Worm (Caenorhabditis elegans) whole organism, L1 larva: ENCODE results near the gene F07C6.4.

Experiments used
- C04F5.9 ChIP-seq: sonication (generic microtip); optimal IDR thresholded peaks from 2 replicates; lab custom pipeline; 2016; ENCODE audit warnings: missing genetic modification characterization, missing compliant biosample characterization
- ama-1 ChIP-seq: fragments of 150-350 bp; optimal IDR thresholded peaks from 2 replicates; lab custom pipeline; 2014
- ceh-82 ChIP-seq, 3 experiments: fragments of 150-350 bp in 1 of 3; sonication (generic microtip) in 2 of 3; optimal IDR thresholded peaks; 2 replicates each; lab custom pipeline; 2014 to 2017; ENCODE audit warnings: missing biosample characterization in 3 of 3, missing genetic modification characterization in 3 of 3
- ceh-90 ChIP-seq: sonication (generic microtip); optimal IDR thresholded peaks from 2 replicates; lab custom pipeline; 2016; ENCODE audit warnings: missing genetic modification characterization, missing compliant biosample characterization
- dpl-1 ChIP-seq, 3 experiments: fragments of 150-350 bp in 2 of 3; sonication (generic microtip) in 1 of 3; optimal IDR thresholded peaks; 2 replicates each; lab custom pipeline; 2014 to 2017; ENCODE audit warnings: missing biosample characterization in 3 of 3, missing genetic modification characterization in 3 of 3, missing genetic modification reagents in 3 of 3
- dsc-1 ChIP-seq: sonication (generic microtip); optimal IDR thresholded peaks from 2 replicates; lab custom pipeline; 2016; ENCODE audit warnings: mild to moderate bottlenecking, missing genetic modification characterization, missing compliant biosample characterization
- efl-1 ChIP-seq, 4 experiments: fragments of 150-350 bp; optimal IDR thresholded peaks in 3 of 4; peaks in 1 of 4; 1 replicate in 1 of 4; 2 replicates in 3 of 4; lab custom pipeline; 2014; ENCODE audit warnings: missing biosample characterization in 2 of 4, missing genetic modification characterization in 2 of 4, missing genetic modification reagents in 2 of 4
- efl-3 ChIP-seq: fragments of 200-800 bp; sonication (Bioruptor generic); optimal IDR thresholded peaks from 2 replicates; lab custom pipeline; 2018; ENCODE audit warnings: mild to moderate bottlenecking, missing genetic modification characterization, missing compliant biosample characterization
- egl-27 ChIP-seq, 2 experiments: fragments of 150-350 bp in 1 of 2; sonication (generic microtip); optimal IDR thresholded peaks; 3 replicates each; lab custom pipeline; 2017 to 2018; ENCODE audit warnings: missing biosample characterization in 2 of 2, missing genetic modification characterization in 2 of 2, missing genetic modification reagents in 2 of 2
- fkh-8 ChIP-seq: sonication (generic microtip); optimal IDR thresholded peaks from 2 replicates; lab custom pipeline; 2016; ENCODE audit warnings: mild to moderate bottlenecking, missing genetic modification characterization, missing compliant biosample characterization
- irx-1 ChIP-seq: sonication (generic microtip); optimal IDR thresholded peaks from 2 replicates; lab custom pipeline; 2016; ENCODE audit warnings: missing genetic modification characterization, missing compliant biosample characterization
- isw-1 ChIP-seq: fragments of 200-800 bp; sonication (Bioruptor generic); IDR thresholded peaks from 2 replicates; pipeline ENCODE4 v1.3.6; 2022; ENCODE audit warnings: missing genetic modification characterization, missing compliant biosample characterization
- lin-14 ChIP-seq: fragments of 200-800 bp; sonication (Bioruptor generic); optimal IDR thresholded peaks from 2 replicates; lab custom pipeline; 2018; ENCODE audit warnings: mild to moderate bottlenecking, missing genetic modification characterization, moderate library complexity, missing compliant biosample characterization
- lin-15B ChIP-seq: fragments of 150-350 bp; sonication (generic microtip); optimal IDR thresholded peaks from 3 replicates; lab custom pipeline; 2014; ENCODE audit warnings: missing biosample characterization, missing genetic modification characterization
- lin-35 ChIP-seq, 2 experiments: fragments of 150-350 bp; optimal IDR thresholded peaks; 2 replicates each; lab custom pipeline; 2014; ENCODE audit warnings: missing biosample characterization in 2 of 2, missing genetic modification characterization in 2 of 2, missing genetic modification reagents in 2 of 2
- lin-39 ChIP-seq: fragments of 150-350 bp; optimal IDR thresholded peaks from 2 replicates; lab custom pipeline; 2014; ENCODE audit warnings: missing biosample characterization, missing genetic modification reagents, missing genetic modification characterization
- lsy-2 ChIP-seq, 2 experiments: fragments of 150-350 bp; optimal IDR thresholded peaks; 2 replicates each; lab custom pipeline; 2014; ENCODE audit warnings: missing biosample characterization in 2 of 2, missing genetic modification characterization in 2 of 2
- mdl-1 ChIP-seq, 2 experiments: fragments of 150-350 bp; optimal IDR thresholded peaks; 2 replicates each; lab custom pipeline; 2014 to 2017; ENCODE audit warnings: missing biosample characterization in 2 of 2, missing genetic modification characterization in 2 of 2, inconsistent platforms in 1 of 2
- mef-2 ChIP-seq: fragments of 150-350 bp; optimal IDR thresholded peaks from 2 replicates; lab custom pipeline; 2014; ENCODE audit warnings: missing biosample characterization, missing genetic modification characterization
- mep-1 ChIP-seq: fragments of 150-350 bp; optimal IDR thresholded peaks from 2 replicates; lab custom pipeline; 2014; ENCODE audit warnings: missing biosample characterization, missing genetic modification characterization
- nhr-11 ChIP-seq: fragments of 150-350 bp; optimal IDR thresholded peaks from 2 replicates; lab custom pipeline; 2014; ENCODE audit warnings: missing biosample characterization, missing genetic modification characterization
- nhr-47 ChIP-seq: sonication (generic microtip); optimal IDR thresholded peaks from 2 replicates; lab custom pipeline; 2016; ENCODE audit warnings: mild to moderate bottlenecking, missing genetic modification characterization, moderate library complexity, missing compliant biosample characterization
- nhr-71 ChIP-seq: sonication (generic microtip); optimal IDR thresholded peaks from 2 replicates; lab custom pipeline; 2016; ENCODE audit warnings: mild to moderate bottlenecking, missing genetic modification characterization, moderate library complexity, missing compliant biosample characterization
- nhr-84 ChIP-seq: sonication (generic microtip); optimal IDR thresholded peaks from 2 replicates; lab custom pipeline; 2017; ENCODE audit warnings: missing biosample characterization, missing genetic modification characterization
- rnt-1 ChIP-seq: sonication (generic microtip); optimal IDR thresholded peaks from 2 replicates; lab custom pipeline; 2016; ENCODE audit warnings: mild to moderate bottlenecking, missing genetic modification characterization, moderate library complexity, missing compliant biosample characterization
- snu-23 ChIP-seq: sonication (generic microtip); optimal IDR thresholded peaks from 2 replicates; lab custom pipeline; 2016; ENCODE audit warnings: missing genetic modification characterization, missing compliant biosample characterization
- sup-37 ChIP-seq: fragments of 200-800 bp; sonication (Bioruptor generic); optimal IDR thresholded peaks from 2 replicates; lab custom pipeline; 2018; ENCODE audit warnings: mild to moderate bottlenecking, missing genetic modification characterization, missing compliant biosample characterization
- tbx-2 ChIP-seq: sonication (generic microtip); optimal IDR thresholded peaks from 2 replicates; lab custom pipeline; 2016; ENCODE audit warnings: missing genetic modification characterization, missing compliant biosample characterization
- unc-130 ChIP-seq: fragments of 150-350 bp; optimal IDR thresholded peaks from 2 replicates; lab custom pipeline; 2017; ENCODE audit warnings: missing biosample characterization, missing genetic modification characterization, inconsistent platforms
- unc-86 ChIP-seq: sonication (generic microtip); optimal IDR thresholded peaks from 2 replicates; lab custom pipeline; 2016; ENCODE audit warnings: missing genetic modification characterization, missing compliant biosample characterization
- vab-15 ChIP-seq: sonication (generic microtip); optimal IDR thresholded peaks from 2 replicates; lab custom pipeline; 2017; ENCODE audit warnings: missing genotype, mild to moderate bottlenecking, missing genetic modification characterization, missing compliant biosample characterization

F07C6.4 gene

ce11 chrIV:12845596-12845995 is 39.9 kb downstream of the F07C6.4 start, which contains the start of gene txt-19:
TSS of gene txt-19 (plus strand) at chrIV:12845899.
- TF ChIP-seq efl-1 (optimal IDR thresholded peaks at IDR 0.05; lab: Kevin White, UChicago) (peak; percentile 6 to 14), efl-1 (GFP tag; optimal IDR thresholded peaks at IDR 0.05 in 1 of 2; lab: Kevin White, UChicago) (no peak), nhr-84 (no peak), lsy-2 (tag; optimal IDR thresholded peaks at IDR 0.05; lab: Kevin White, UChicago) (peak in 1 of 2 experiments; percentile 39), ama-1 (lab: Kevin White, UChicago) (no peak), nhr-71 (tag; lab: Kevin White, UChicago) (peak; percentile 31), ceh-82 (tag; optimal IDR thresholded peaks at IDR 0.05; lab: Kevin White, UChicago) (peak in 1 of 3 experiments; percentile 33), nhr-11 (tag; lab: Kevin White, UChicago) (no peak), tbx-2 (tag; lab: Kevin White, UChicago) (peak; percentile 11), lin-14 (peak; percentile 70), nhr-47 (peak; percentile 21), lin-35 (GFP tag; optimal IDR thresholded peaks at IDR 0.05; lab: Kevin White, UChicago) (peak in 1 of 2 experiments; percentile 31), fkh-8 (peak; percentile 46), unc-86 (tag; lab: Kevin White, UChicago) (peak; percentile 20)

- TF ChIP-seq snu-23 (no peak), isw-1 (GFP tag; lab: Robert Waterston, UW) (no peak), egl-27 (tag; optimal IDR thresholded peaks at IDR 0.05; lab: Kevin White, UChicago) (no peak), ceh-82 (tag; optimal IDR thresholded peaks at IDR 0.05; lab: Kevin White, UChicago) (peak in 1 of 3 experiments; percentile 16), vab-15 (tag; lab: Kevin White, UChicago) (no peak), efl-1 (optimal IDR thresholded peaks at IDR 0.05; lab: Kevin White, UChicago) (peak; percentile 6 to 42), efl-1 (GFP tag; optimal IDR thresholded peaks at IDR 0.05 in 1 of 2; lab: Kevin White, UChicago) (no peak), mef-2 (tag; lab: Kevin White, UChicago) (no peak), efl-3 (GFP tag; lab: Kevin White, UChicago) (no peak), sup-37 (GFP tag; lab: Kevin White, UChicago) (no peak), unc-86 (tag; lab: Kevin White, UChicago) (no peak), dpl-1 (GFP tag; optimal IDR thresholded peaks at IDR 0.05; lab: Kevin White, UChicago) (peak in 1 of 3 experiments; percentile 5), lin-39 (tag; lab: Kevin White, UChicago) (no peak)
Observed at ce11 chrIV:12849030-12849560, 43.4 kb downstream of the F07C6.4 start, which contains the start of gene srf-3. TSS of gene srf-3 (plus strand) at chrIV:12849510.

ce11 chrIV:12854372-12855114 is 48.8 kb downstream of the F07C6.4 start:
- no peak for TF ChIP-seq lin-15B (tag; lab: Kevin White, UChicago)
- TF ChIP-seq lin-35 (GFP tag; optimal IDR thresholded peaks at IDR 0.05; lab: Kevin White, UChicago), result peak; percentile 39 to 62
- TF ChIP-seq efl-1 (optimal IDR thresholded peaks at IDR 0.05; lab: Kevin White, UChicago), result peak; percentile 73 to 84
- peak; percentile 74 to 97 for TF ChIP-seq efl-1 (GFP tag; optimal IDR thresholded peaks at IDR 0.05 in 1 of 2; lab: Kevin White, UChicago)
- TF ChIP-seq dpl-1 (GFP tag; optimal IDR thresholded peaks at IDR 0.05; lab: Kevin White, UChicago), result peak; percentile 48 to 71 (median 58)
- TF ChIP-seq rnt-1, result no peak

- TF ChIP-seq mep-1 (tag; lab: Kevin White, UChicago) (no peak), C04F5.9 (no peak), irx-1 (tag; lab: Kevin White, UChicago) (no peak)
Observed at ce11 chrIV:12855248-12855647, 49.5 kb downstream of the F07C6.4 start, which contains the start of gene nstp-5. TSS of gene nstp-5 (plus strand) at chrIV:12855548.

- no peak for TF ChIP-seq ceh-90
- peak; percentile 27 for TF ChIP-seq dsc-1 (tag; lab: Kevin White, UChicago)
- TF ChIP-seq mdl-1 (tag; optimal IDR thresholded peaks at IDR 0.05; lab: Kevin White, UChicago), result no peak
- no peak for TF ChIP-seq dpl-1 (GFP tag; optimal IDR thresholded peaks at IDR 0.05; lab: Kevin White, UChicago)
- TF ChIP-seq mep-1 (tag; lab: Kevin White, UChicago), result no peak
- no peak for TF ChIP-seq unc-130 (tag; lab: Kevin White, UChicago)
Observed at ce11 chrIV:12859797-12860196, 54.1 kb downstream of the F07C6.4 start, which contains the start of gene gcy-18. TSS of gene gcy-18 (plus strand) at chrIV:12860097.
